Worm (Caenorhabditis elegans) whole organism, L1 larva: ENCODE results near the gene hlh-12.

Experiments used
- aly-2 ChIP-seq: fragments of 150-350 bp; optimal IDR thresholded peaks from 2 replicates; lab custom pipeline; 2014; ENCODE audit warnings: missing biosample characterization, missing genetic modification characterization
- nhr-71 ChIP-seq: sonication (generic microtip); optimal IDR thresholded peaks from 2 replicates; lab custom pipeline; 2016; ENCODE audit warnings: mild to moderate bottlenecking, missing genetic modification characterization, moderate library complexity, missing compliant biosample characterization
- pqm-1 ChIP-seq: sonication (generic microtip); optimal IDR thresholded peaks from 3 replicates; lab custom pipeline; 2017; ENCODE audit warnings: missing biosample characterization, missing genetic modification characterization

- no peak for TF ChIP-seq aly-2 (tag; lab: Kevin White, UChicago)
- TF ChIP-seq pqm-1 = no peak
- no peak for TF ChIP-seq nhr-71 (tag; lab: Kevin White, UChicago)
These were observed 40.7 kb upstream of the hlh-12 start for ce11 chrIV:8519949-8520348.
